Worm (Caenorhabditis elegans): ENCODE results near the gene R07C3.3.
"Not testable (repeated sequence)": the region's sequence is repeated elsewhere in the genome, so short reads cannot be mapped to it uniquely, and the experiment has no call there.

- not testable (repeated sequence) for TF ChIP-seq cebp-2 (GFP tag; IDR thresholded peaks at IDR 0.05); sptf-2 (GFP tag; optimal IDR thresholded peaks at IDR 0.05); nfya-1 (tag; optimal IDR thresholded peaks at IDR 0.05; ENCODE audit: borderline replicate concordance, insufficient read depth)
These were observed 38.5 kb downstream of the R07C3.3 start for ce11 chrII:977130-977529.

Data from whole organism, young adult.